Fruit fly (Drosophila melanogaster) whole organism, wandering third instar larva: ENCODE data around the gene salt.
A peak's percentile ranks its signal among the peaks of the same experiment; 100 is the strongest.

ENCODE experiments used
- Dif ChIP-seq: fragments of 200-275, 200-300 bp; sonication (Bioruptor generic); optimal IDR thresholded peaks from 2 replicates; lab custom pipeline; 2018; ENCODE audit warnings: missing biosample characterization, missing genetic modification characterization; ENCODE audit not compliant: partially characterized antibody
- fru ChIP-seq: fragments of 200-800 bp; sonication (Bioruptor generic); optimal IDR thresholded peaks from 3 replicates; lab custom pipeline; 2016; ENCODE audit warnings: missing biosample characterization, mild to moderate bottlenecking, missing genetic modification characterization
- sage ChIP-seq: fragments of 200-800 bp; sonication (Bioruptor generic); optimal IDR thresholded peaks from 2 replicates; lab custom pipeline; 2016; ENCODE audit warnings: missing biosample characterization, mild to moderate bottlenecking, missing genetic modification characterization
- sv ChIP-seq: fragments of 200-800 bp; sonication (Bioruptor generic); optimal IDR thresholded peaks from 3 replicates; lab custom pipeline; 2016; ENCODE audit warnings: missing biosample characterization, missing genetic modification characterization

DNA sequence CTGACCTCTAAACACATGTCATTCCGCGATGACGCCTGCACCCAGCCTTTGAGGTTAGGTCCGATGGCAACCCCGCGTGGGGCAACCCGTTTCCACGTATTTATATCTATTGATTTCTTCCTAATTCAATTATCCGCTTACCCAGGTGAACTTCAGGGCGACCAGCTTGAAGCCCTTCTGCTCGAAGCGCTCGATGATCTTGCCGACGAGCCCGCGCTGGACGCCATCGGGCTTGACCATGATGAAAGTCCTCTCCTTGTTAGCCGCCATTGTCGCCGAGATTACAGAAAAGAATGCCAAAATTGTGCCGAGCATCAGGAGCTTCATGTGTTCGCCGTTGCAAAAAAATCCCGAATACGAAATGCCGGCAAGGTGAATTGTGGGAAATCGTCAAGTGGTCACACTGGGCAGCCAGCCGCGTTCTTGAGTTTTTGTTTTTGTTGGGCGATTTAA lies 8.8 kb downstream of the salt start, which contains the start of gene awd:
- TF ChIP-seq sv (GFP tag; lab: Kevin White, UChicago) (no peak), fru (no peak), Dif (peak; percentile 68), sage (GFP tag; lab: Kevin White, UChicago) (no peak)
